Worm (Caenorhabditis elegans) whole organism, late embryonic: ENCODE results near the gene F13H10.5.
A peak's percentile ranks its signal among the peaks of the same experiment; 100 is the strongest.
"Not testable (repeated sequence)": the region's sequence is repeated elsewhere in the genome, so short reads cannot be mapped to it uniquely, and the experiment has no call there.

ENCODE experiments used
- C08G9.2 ChIP-seq: sonication (generic microtip); optimal IDR thresholded peaks from 2 replicates; lab custom pipeline; 2016; ENCODE audit warnings: mild to moderate bottlenecking, missing genetic modification characterization, moderate library complexity, missing compliant biosample characterization
- C38D4.7 ChIP-seq: fragments of 200-800 bp; sonication (Bioruptor generic); optimal IDR thresholded peaks from 2 replicates; lab custom pipeline; 2018; ENCODE audit warnings: mild to moderate bottlenecking, missing genetic modification characterization, moderate library complexity, missing compliant biosample characterization
- T23F11.4 ChIP-seq: fragments of 200-800 bp; sonication (Bioruptor generic); optimal IDR thresholded peaks from 2 replicates; lab custom pipeline; 2018; ENCODE audit warnings: mild to moderate bottlenecking, missing genetic modification characterization, missing compliant biosample characterization
- Y22D7AL.16 ChIP-seq: sonication (generic microtip); optimal IDR thresholded peaks from 2 replicates; lab custom pipeline; 2016; ENCODE audit warnings: missing genetic modification characterization, missing compliant biosample characterization
- ceh-14 ChIP-seq: sonication (generic microtip); optimal IDR thresholded peaks from 2 replicates; lab custom pipeline; 2016; ENCODE audit warnings: missing genotype, missing genetic modification characterization, missing compliant biosample characterization
- ceh-18 ChIP-seq: sonication (generic microtip); optimal IDR thresholded peaks from 2 replicates; lab custom pipeline; 2016; ENCODE audit warnings: missing genetic modification characterization, missing compliant biosample characterization
- ceh-30 ChIP-seq: fragments of 150-350 bp; optimal IDR thresholded peaks from 2 replicates; lab custom pipeline; 2014; ENCODE audit warnings: missing biosample characterization, missing genetic modification characterization
- ceh-31 ChIP-seq: sonication (generic microtip); optimal IDR thresholded peaks from 2 replicates; lab custom pipeline; 2016; ENCODE audit warnings: missing genetic modification characterization, missing compliant biosample characterization
- ceh-45 ChIP-seq: fragments of 200-800 bp; sonication (Bioruptor generic); IDR thresholded peaks from 2 replicates; pipeline ENCODE4 v1.3.6; 2022; ENCODE audit warnings: missing genetic modification reagents, missing genetic modification characterization, missing compliant biosample characterization
- ceh-48 ChIP-seq: sonication (generic microtip); optimal IDR thresholded peaks from 2 replicates; lab custom pipeline; 2016; ENCODE audit warnings: missing genetic modification characterization, inconsistent platforms, missing compliant biosample characterization
- ceh-6 ChIP-seq: fragments of 200-800 bp; sonication (Bioruptor generic); optimal IDR thresholded peaks from 2 replicates; lab custom pipeline; 2018; ENCODE audit warnings: mild to moderate bottlenecking, missing genetic modification characterization, missing compliant biosample characterization
- che-1 ChIP-seq: sonication (generic microtip); optimal IDR thresholded peaks from 2 replicates; lab custom pipeline; 2016; ENCODE audit warnings: mild to moderate bottlenecking, missing genetic modification characterization, missing compliant biosample characterization
- ets-4 ChIP-seq: sonication (generic microtip); optimal IDR thresholded peaks from 2 replicates; lab custom pipeline; 2016; ENCODE audit warnings: missing genetic modification characterization, missing compliant biosample characterization
- fax-1 ChIP-seq: sonication (generic microtip); optimal IDR thresholded peaks from 2 replicates; lab custom pipeline; 2016; ENCODE audit warnings: missing genotype, missing genetic modification characterization, missing compliant biosample characterization
- hlh-15 ChIP-seq: sonication (generic microtip); optimal IDR thresholded peaks from 2 replicates; lab custom pipeline; 2016; ENCODE audit warnings: missing genetic modification characterization, missing compliant biosample characterization
- hlh-30 ChIP-seq: sonication (generic microtip); optimal IDR thresholded peaks from 2 replicates; lab custom pipeline; 2017; ENCODE audit warnings: antibody characterized with exemption, missing genetic modification characterization, missing compliant biosample characterization; ENCODE audit not compliant: insufficient read depth
- hlh-6 ChIP-seq: sonication (generic microtip); optimal IDR thresholded peaks from 2 replicates; lab custom pipeline; 2016; ENCODE audit warnings: missing genotype, missing genetic modification characterization, missing compliant biosample characterization
- hlh-8 ChIP-seq: sonication (generic microtip); optimal IDR thresholded peaks from 2 replicates; lab custom pipeline; 2016; ENCODE audit warnings: missing genotype, missing genetic modification characterization, missing compliant biosample characterization
- lim-6 ChIP-seq: sonication (generic microtip); optimal IDR thresholded peaks from 2 replicates; lab custom pipeline; 2016; ENCODE audit warnings: missing genetic modification characterization, missing compliant biosample characterization
- mec-3 ChIP-seq: sonication (generic microtip); optimal IDR thresholded peaks from 2 replicates; lab custom pipeline; 2016; ENCODE audit warnings: borderline replicate concordance, missing genetic modification characterization, missing compliant biosample characterization
- nfya-1 ChIP-seq: sonication (generic microtip); optimal IDR thresholded peaks from 2 replicates; lab custom pipeline; 2017; ENCODE audit warnings: missing genetic modification characterization, mild to moderate bottlenecking, missing compliant biosample characterization, antibody characterized with exemption, moderate library complexity
- nhr-11 ChIP-seq: fragments of 150-350 bp; optimal IDR thresholded peaks from 2 replicates; lab custom pipeline; 2014; ENCODE audit warnings: missing biosample characterization, missing genetic modification characterization
- odd-2 ChIP-seq: sonication (generic microtip); optimal IDR thresholded peaks from 2 replicates; lab custom pipeline; 2017; ENCODE audit warnings: antibody characterized with exemption, mild to moderate bottlenecking, missing genetic modification characterization, missing compliant biosample characterization
- pax-1 ChIP-seq: fragments of 150-350 bp; optimal IDR thresholded peaks from 2 replicates; lab custom pipeline; 2014; ENCODE audit warnings: missing biosample characterization, missing genetic modification characterization
- pqm-1 ChIP-seq: sonication (generic microtip); optimal IDR thresholded peaks from 2 replicates; lab custom pipeline; 2016; ENCODE audit warnings: missing genetic modification characterization, missing compliant biosample characterization
- sox-2 ChIP-seq: fragments of 200-800 bp; sonication (Bioruptor generic); IDR thresholded peaks from 2 replicates; pipeline ENCODE4 v1.3.6; 2022; ENCODE audit warnings: missing genetic modification reagents, missing genetic modification characterization, missing compliant biosample characterization
- syd-9 ChIP-seq: sonication (generic microtip); optimal IDR thresholded peaks from 2 replicates; lab custom pipeline; 2016; ENCODE audit warnings: mild to moderate bottlenecking, missing genetic modification characterization, moderate library complexity, missing compliant biosample characterization
- tbx-2 ChIP-seq: sonication (generic microtip); optimal IDR thresholded peaks from 2 replicates; lab custom pipeline; 2016; ENCODE audit warnings: missing genetic modification characterization, missing compliant biosample characterization
- ttx-3 ChIP-seq: sonication (generic microtip); optimal IDR thresholded peaks from 2 replicates; lab custom pipeline; 2016; ENCODE audit warnings: missing genetic modification reagents, missing genetic modification characterization, missing compliant biosample characterization
- unc-42 ChIP-seq: sonication (generic microtip); optimal IDR thresholded peaks from 2 replicates; lab custom pipeline; 2016; ENCODE audit warnings: missing genotype, missing genetic modification characterization, missing compliant biosample characterization
- unc-86 ChIP-seq: sonication (generic microtip); optimal IDR thresholded peaks from 2 replicates; lab custom pipeline; 2016; ENCODE audit warnings: missing genetic modification characterization, missing compliant biosample characterization

The F13H10.5 gene

DNA sequence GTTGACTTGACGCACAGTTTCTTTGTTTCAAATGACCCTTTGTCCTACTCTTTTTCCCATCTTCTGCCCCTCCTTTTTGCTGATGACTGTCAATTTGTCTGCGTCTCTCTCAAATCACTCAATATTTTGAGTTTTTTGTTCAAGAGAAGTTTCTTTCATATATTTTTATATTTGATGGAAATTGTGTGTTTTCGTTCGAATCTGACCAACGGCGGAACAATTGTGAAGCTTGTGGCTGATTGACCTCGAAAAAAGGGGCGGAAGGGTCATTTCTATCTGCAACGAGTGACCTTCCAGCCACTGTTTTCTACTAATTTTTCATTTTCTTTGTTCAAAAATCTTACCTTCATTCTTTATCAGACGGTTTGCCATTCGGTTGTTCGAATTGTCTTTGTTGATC lies 12.2 kb upstream of the F13H10.5 start:
- TF ChIP-seq hlh-6 (tag; lab: Kevin White, UChicago) (no peak), ceh-6 (no peak), che-1 (tag; lab: Kevin White, UChicago) (no peak), odd-2 (tag; lab: Kevin White, UChicago) (no peak), T23F11.4 (GFP tag; lab: Kevin White, UChicago) (no peak), sox-2 (no peak), ceh-48 (no peak), mec-3 (tag; lab: Kevin White, UChicago) (no peak)

ce11 chrIV:10979689-10980088 lies 11.1 kb upstream of the F13H10.5 start:
- no peak for TF ChIP-seq pax-1
- TF ChIP-seq hlh-8: no peak
- TF ChIP-seq ceh-18 (tag; lab: Kevin White, UChicago): peak; percentile 49

DNA sequence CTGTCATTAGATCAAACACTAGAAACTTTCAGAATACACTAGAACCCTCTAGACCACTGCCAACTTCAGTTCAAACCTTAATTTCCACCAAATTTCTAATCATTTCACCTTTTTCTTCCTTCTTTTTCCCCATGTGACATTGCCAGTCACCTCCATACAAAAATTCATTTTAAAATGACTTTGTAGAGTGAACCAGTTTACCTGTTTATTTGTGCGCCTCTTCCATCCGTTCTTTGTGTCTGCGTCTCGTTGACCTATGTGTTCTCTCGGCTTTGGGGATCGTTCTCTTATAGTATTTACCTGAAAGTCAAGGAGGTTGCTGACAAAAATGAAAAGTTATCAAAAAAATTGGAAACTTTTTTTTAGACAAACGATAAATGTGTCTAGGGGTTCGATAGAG lies 10.2 kb upstream of the F13H10.5 start:
- TF ChIP-seq T23F11.4 (GFP tag; lab: Kevin White, UChicago): no peak
- TF ChIP-seq lim-6: no peak
- no peak for TF ChIP-seq hlh-8
- no peak for TF ChIP-seq unc-86
- TF ChIP-seq Y22D7AL.16 (tag; lab: Kevin White, UChicago): no peak
- no peak for TF ChIP-seq nhr-11
- no peak for TF ChIP-seq nfya-1 (tag; lab: Kevin White, UChicago)

DNA sequence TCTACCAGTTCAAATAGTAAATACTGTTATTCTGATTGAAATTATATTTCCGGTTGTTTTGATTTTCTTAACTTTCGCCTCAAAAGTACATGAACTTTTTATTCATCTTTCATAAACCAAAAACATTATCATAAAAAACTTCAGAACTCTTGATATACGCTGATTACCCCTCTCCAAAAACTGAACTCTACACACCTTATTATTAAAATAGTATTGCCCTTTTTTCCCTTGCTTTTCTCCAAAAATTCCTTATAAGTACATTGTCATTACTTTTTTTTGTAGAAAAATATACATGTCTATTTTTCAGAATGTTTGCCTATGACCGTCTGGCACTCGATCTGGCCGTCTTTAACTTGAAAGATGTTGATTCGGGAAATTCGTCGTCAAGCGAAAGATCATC lies 9.0 kb upstream of the F13H10.5 start, which contains the start of gene Y43E12A.2:
Gene Y43E12A.2 (plus strand): TSS at position 301 of the 400 bp plus-strand sequence.
- no peak for TF ChIP-seq ceh-30 (tag; lab: Kevin White, UChicago)
- no peak for TF ChIP-seq ceh-18 (tag; lab: Kevin White, UChicago)

ce11 chrIV:10985568-10986035 lies 5.2 kb upstream of the F13H10.5 start, which contains the start of gene cyb-2.1:
Gene cyb-2.1, plus strand, starts transcription at chrIV:10985985.
- no peak for TF ChIP-seq ceh-45 (GFP tag; lab: Robert Waterston, UW)
- TF ChIP-seq ceh-48: no peak
- TF ChIP-seq C38D4.7 (GFP tag; lab: Kevin White, UChicago): no peak
- TF ChIP-seq unc-42 (tag; lab: Kevin White, UChicago): no peak
- no peak for TF ChIP-seq ceh-14 (tag; lab: Kevin White, UChicago)
- TF ChIP-seq C08G9.2: no peak
- no peak for TF ChIP-seq pax-1
- TF ChIP-seq hlh-30 (tag; lab: Kevin White, UChicago): no peak
- no peak for TF ChIP-seq pqm-1 (tag; lab: Kevin White, UChicago)
- TF ChIP-seq fax-1 (tag; lab: Kevin White, UChicago): no peak
- TF ChIP-seq syd-9 (tag; lab: Kevin White, UChicago): no peak
- no peak for TF ChIP-seq ttx-3 (tag; lab: Kevin White, UChicago)
- no peak for TF ChIP-seq ceh-30 (tag; lab: Kevin White, UChicago)
- TF ChIP-seq ceh-31: no peak
- no peak for TF ChIP-seq hlh-15 (tag; lab: Kevin White, UChicago)

DNA sequence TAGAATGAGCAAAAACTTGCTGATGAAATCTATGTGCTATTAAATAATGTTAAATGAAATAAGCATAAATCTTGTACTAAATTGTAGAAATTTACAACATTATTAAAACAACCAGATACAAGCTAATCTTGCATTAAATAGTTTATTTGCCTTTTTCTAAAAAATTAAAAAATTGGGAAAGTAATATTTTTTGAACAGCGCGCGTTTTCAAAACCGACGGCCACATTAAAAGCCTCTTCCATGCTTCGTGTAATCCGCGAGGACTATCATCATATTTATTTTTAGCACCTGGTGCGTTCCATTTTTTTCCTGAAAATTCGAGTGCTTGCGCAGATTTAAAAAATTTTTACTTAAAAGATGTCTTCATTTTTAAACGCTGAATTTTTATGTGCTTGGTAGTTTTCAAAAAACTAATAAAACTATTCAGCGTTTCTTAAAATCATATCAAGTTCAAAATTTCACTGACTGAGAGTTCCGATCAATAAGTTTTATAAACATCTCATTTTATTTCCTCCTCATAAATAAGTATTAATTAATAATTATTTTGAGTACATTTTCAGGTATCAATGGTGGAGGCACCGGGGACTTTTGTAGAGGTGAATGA lies 3.4 kb upstream of the F13H10.5 start, which contains the start of gene Y43E12A.3:
Gene Y43E12A.3 (plus strand): TSS at position 554 of the 604 bp plus-strand sequence.
- TF ChIP-seq ceh-30 (tag; lab: Kevin White, UChicago); ets-4 (tag; lab: Kevin White, UChicago); tbx-2: not testable (repeated sequence)
